Worm (Caenorhabditis elegans): Measurements from ENCODE around the gene htz-1.

The htz-1 gene

ce11 chrIV:4472418-4473173, 26.6 kb downstream of the htz-1 start:
- TF ChIP-seq Y105C5A.15 (GFP tag; IDR thresholded peaks at IDR 0.05) (no peak), lsy-2 (tag; optimal IDR thresholded peaks at IDR 0.05) (no peak), dmd-9 (GFP tag; IDR thresholded peaks at IDR 0.05) (peak; percentile 60; the same call in 1 of the 2 replicates), F26F4.8 (GFP tag; conservative IDR thresholded peaks at IDR 0.05) (no peak), ceh-32 (tag; optimal IDR thresholded peaks at IDR 0.05; ENCODE audit: poor library complexity) (no peak), nhr-77 (tag; optimal IDR thresholded peaks at IDR 0.05) (no peak), sdz-12 (GFP tag; optimal IDR thresholded peaks at IDR 0.05) (no peak), lin-13 (GFP tag; optimal IDR thresholded peaks at IDR 0.05) (no peak), mxl-2 (GFP tag; conservative IDR thresholded peaks at IDR 0.05) (no peak), madf-9 (GFP tag; conservative IDR thresholded peaks at IDR 0.05) (no peak), ama-1 (optimal IDR thresholded peaks at IDR 0.05) (peak; percentile 70), egl-43 (GFP tag; IDR thresholded peaks at IDR 0.05) (no peak; the same call in 1 of the 2 replicates), nhr-111 (GFP tag; optimal IDR thresholded peaks at IDR 0.05) (no peak), tra-1 (GFP tag; IDR thresholded peaks at IDR 0.05) (0 out of 2 replicates have a peak, but pooled peaks have one; percentile 46), snpc-4 (tag; optimal IDR thresholded peaks at IDR 0.05) (no peak), F10B5.3 (tag; optimal IDR thresholded peaks at IDR 0.05) (no peak), madf-5 (GFP tag; IDR thresholded peaks at IDR 0.05) (no peak), hif-1 (tag; optimal IDR thresholded peaks at IDR 0.05) (no peak), skn-1 (tag; optimal IDR thresholded peaks at IDR 0.05) (no peak), unc-130 (GFP tag; optimal IDR thresholded peaks at IDR 0.05) (no peak), ztf-11 (tag; optimal IDR thresholded peaks at IDR 0.05) (no peak), dpl-1 (GFP tag; optimal IDR thresholded peaks at IDR 0.05) (no peak), daf-12 (tag; optimal IDR thresholded peaks at IDR 0.05) (no peak), Y75B8A.6 (GFP tag; IDR thresholded peaks at IDR 0.05) (peak; percentile 34; the same call in 1 of the 2 replicates), jun-1 (tag; optimal IDR thresholded peaks at IDR 0.05) (no peak), unc-39 (tag; optimal IDR thresholded peaks at IDR 0.05) (no peak), cey-2 (tag; optimal IDR thresholded peaks at IDR 0.05; ENCODE audit: borderline replicate concordance, insufficient read depth) (no peak), lin-29 (GFP tag; IDR thresholded peaks at IDR 0.05) (no peak), ZK337.2 (GFP tag; IDR thresholded peaks at IDR 0.05) (no peak), lim-7 (GFP tag; IDR thresholded peaks at IDR 0.05) (no peak), fkh-10 (GFP tag; optimal IDR thresholded peaks at IDR 0.05) (no peak), T26A8.4 (GFP tag; IDR thresholded peaks at IDR 0.05) (peak; percentile 10; the same call in 1 of the 2 replicates), php-3 (GFP tag; IDR thresholded peaks at IDR 0.05) (no peak; the same call in 1 of the 2 replicates), mdl-1 (tag; optimal IDR thresholded peaks at IDR 0.05) (peak in 1 of 2 experiments; percentile 76), hmg-1.1 (GFP tag; IDR thresholded peaks at IDR 0.05) (peak; percentile 17; the same call in 1 of the 2 replicates), hlh-11 (tag; optimal IDR thresholded peaks at IDR 0.05) (peak; percentile 62), lin-39 (tag; optimal IDR thresholded peaks at IDR 0.05) (no peak), nhr-48 (tag; optimal IDR thresholded peaks at IDR 0.05) (peak; percentile 65), nhr-41 (GFP tag; IDR thresholded peaks at IDR 0.05) (no peak), rbr-2 (tag; optimal IDR thresholded peaks at IDR 0.05) (no peak), snpc-1.2 (GFP tag; IDR thresholded peaks at IDR 0.05) (no peak), F49E8.2 (tag; optimal IDR thresholded peaks at IDR 0.05; ENCODE audit: borderline replicate concordance) (no peak), nhr-102 (tag; optimal IDR thresholded peaks at IDR 0.05) (no peak), attf-4 (tag; optimal IDR thresholded peaks at IDR 0.05) (no peak), hlh-30 (tag; optimal IDR thresholded peaks at IDR 0.05; ENCODE audit: insufficient read depth) (peak; percentile 84), dmd-8 (GFP tag; IDR thresholded peaks at IDR 0.05) (no peak), aha-1 (tag) (peak; percentile 97), saeg-2 (GFP tag; IDR thresholded peaks at IDR 0.05) (no peak), Y5F2A.4 (GFP tag; optimal IDR thresholded peaks at IDR 0.05) (no peak), F37D6.2 (tag; optimal IDR thresholded peaks at IDR 0.05) (no peak)

Measured in whole organism, L4 larva.